Fruit fly (Drosophila melanogaster): Measurements from ENCODE around the gene rg.

The rg gene

DNA sequence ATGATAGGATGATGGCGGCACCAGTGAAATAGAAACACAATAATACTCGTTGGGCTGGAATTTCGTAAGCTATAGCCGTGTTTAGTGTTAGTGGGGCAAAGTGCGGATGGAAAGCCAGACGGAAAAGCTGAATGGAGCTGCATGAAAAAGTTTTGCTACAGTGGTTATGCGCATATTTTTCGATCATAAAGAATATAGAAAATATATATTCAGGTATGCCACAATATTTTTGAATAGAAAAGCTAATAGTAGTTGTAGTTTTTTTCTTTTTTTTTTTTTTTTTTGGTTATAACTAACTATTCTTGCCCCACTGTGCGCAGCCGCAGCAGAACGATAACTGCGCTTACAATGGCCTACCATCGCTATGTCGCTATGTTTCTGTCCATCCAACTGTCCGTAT is 201.0 kb downstream of the rg start:
- no peak for TF ChIP-seq CG17801 (GFP tag; optimal IDR thresholded peaks at IDR 0.05; ENCODE audit: partially characterized antibody)

- no peak for TF ChIP-seq CG17801 (GFP tag; optimal IDR thresholded peaks at IDR 0.05; ENCODE audit: partially characterized antibody)
These were observed 204.1 kb downstream of the rg start for dm6 chrX:5289692-5290091.

- TF ChIP-seq CG17801 (GFP tag; optimal IDR thresholded peaks at IDR 0.05; ENCODE audit: partially characterized antibody), result no peak
These were observed 207.6 kb downstream of the rg start for dm6 chrX:5293141-5293540.

- no peak for TF ChIP-seq CG17801 (GFP tag; optimal IDR thresholded peaks at IDR 0.05; ENCODE audit: partially characterized antibody)
These were observed 210.2 kb downstream of the rg start, which contains the start of gene CG42749 for dm6 chrX:5295766-5296165. Gene CG42749 (plus strand): TSS chrX:5296066.

- TF ChIP-seq CG17801 (GFP tag; optimal IDR thresholded peaks at IDR 0.05; ENCODE audit: partially characterized antibody), result no peak
These were observed 214.4 kb downstream of the rg start for dm6 chrX:5299957-5300356.

DNA sequence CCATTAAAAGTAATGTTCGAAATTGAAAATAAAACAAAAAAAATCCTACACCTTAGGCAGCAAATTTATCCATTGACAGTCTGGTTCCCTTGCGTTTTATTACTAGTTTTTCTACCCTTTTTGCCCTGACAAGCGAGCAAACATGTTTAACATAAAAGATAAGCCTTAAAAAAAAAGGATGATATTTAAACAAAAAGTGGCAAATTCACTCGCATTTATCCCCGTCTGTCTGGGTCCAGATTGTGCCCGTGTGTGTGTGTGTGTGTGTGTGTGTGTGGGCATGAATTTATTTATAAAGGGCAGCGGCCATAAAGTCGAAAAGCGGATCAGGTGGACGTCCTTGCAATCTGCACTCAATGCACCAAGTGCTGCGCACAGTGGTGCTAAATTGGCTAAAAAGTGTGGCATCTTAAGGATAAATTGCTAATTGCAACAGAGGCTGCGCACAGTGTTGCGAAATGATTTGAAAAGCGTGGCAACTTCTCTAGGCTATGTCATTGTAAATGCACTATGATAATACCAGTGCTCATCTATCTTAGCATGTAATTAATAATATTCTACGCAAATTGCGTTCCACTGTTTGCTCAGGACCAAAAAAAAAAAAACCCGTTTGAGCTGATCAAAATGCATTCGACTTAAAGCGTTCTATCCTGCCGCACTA is 215.2 kb downstream of the rg start:
- no peak for TF ChIP-seq CG17801 (GFP tag; optimal IDR thresholded peaks at IDR 0.05; ENCODE audit: partially characterized antibody)

Data from ovary, adult (tissue).